Worm (Caenorhabditis elegans): ENCODE measurements around the gene C15B12.8.

Gene C15B12.8

ce11 chrX:6460123-6460522 is 13.9 kb upstream of the C15B12.8 start:
- TF ChIP-seq zip-4 (GFP tag; optimal IDR thresholded peaks at IDR 0.05) (no peak), alr-1 (tag; optimal IDR thresholded peaks at IDR 0.05; ENCODE audit: borderline replicate concordance) (no peak), pqm-1 (tag; optimal IDR thresholded peaks at IDR 0.05) (no peak), nhr-71 (tag; optimal IDR thresholded peaks at IDR 0.05) (no peak), tbx-2 (tag; optimal IDR thresholded peaks at IDR 0.05) (no peak), pag-3 (tag; optimal IDR thresholded peaks at IDR 0.05; ENCODE audit: borderline replicate concordance, insufficient read depth) (no peak), lin-13 (GFP tag; optimal IDR thresholded peaks at IDR 0.05) (no peak), ceh-82 (tag; optimal IDR thresholded peaks at IDR 0.05) (no peak), swsn-7 (tag; optimal IDR thresholded peaks at IDR 0.05) (no peak), skn-1 (tag; optimal IDR thresholded peaks at IDR 0.05) (no peak), sptf-1 (tag; optimal IDR thresholded peaks at IDR 0.05) (no peak), sup-37 (GFP tag; optimal IDR thresholded peaks at IDR 0.05) (no peak), nhr-77 (tag; optimal IDR thresholded peaks at IDR 0.05) (no peak), ceh-63 (GFP tag; optimal IDR thresholded peaks at IDR 0.05) (no peak)

- no peak for TF ChIP-seq sox-4 (tag; optimal IDR thresholded peaks at IDR 0.05)
- TF ChIP-seq F16B12.6 (tag; optimal IDR thresholded peaks at IDR 0.05) = no peak
- no peak for TF ChIP-seq ztf-11 (tag; optimal IDR thresholded peaks at IDR 0.05)
- no peak for TF ChIP-seq ceh-82 (tag; optimal IDR thresholded peaks at IDR 0.05)
- no peak for TF ChIP-seq efl-3 (GFP tag; optimal IDR thresholded peaks at IDR 0.05)
- no peak for TF ChIP-seq ceh-90 (tag; optimal IDR thresholded peaks at IDR 0.05)
- TF ChIP-seq fkh-4 (tag; optimal IDR thresholded peaks at IDR 0.05; ENCODE audit: borderline replicate concordance) = no peak
- TF ChIP-seq hpl-2 (GFP tag; optimal IDR thresholded peaks at IDR 0.05) = no peak
- no peak for TF ChIP-seq lin-35 (GFP tag; optimal IDR thresholded peaks at IDR 0.05)
- no peak for TF ChIP-seq egl-13 (tag; optimal IDR thresholded peaks at IDR 0.05)
- TF ChIP-seq ama-1 (optimal IDR thresholded peaks at IDR 0.05) = no peak
Measured at ce11 chrX:6461729-6462128, 12.3 kb upstream of the C15B12.8 start, which contains the start of gene K04E7.1. TSS of gene K04E7.1 (plus strand) at chrX:6462029.

ce11 chrX:6462479-6462878 is 11.6 kb upstream of the C15B12.8 start:
- no peak for TF ChIP-seq efl-1 (optimal IDR thresholded peaks at IDR 0.05)
- TF ChIP-seq efl-1 (GFP tag; optimal IDR thresholded peaks at IDR 0.05 in 1 of 2) = peak in 1 of 2 experiments; percentile 88
- TF ChIP-seq aha-1 (tag; optimal IDR thresholded peaks at IDR 0.05) = no peak

ce11 chrX:6462995-6463462 is 11.0 kb upstream of the C15B12.8 start, which contains the start of gene C15B12.2:
TSS of gene C15B12.2 (plus strand) at chrX:6463412.
- TF ChIP-seq fkh-8 (tag; optimal IDR thresholded peaks at IDR 0.05) (no peak), tbx-2 (tag; optimal IDR thresholded peaks at IDR 0.05) (no peak), mef-2 (tag; optimal IDR thresholded peaks at IDR 0.05) (no peak), elt-2 (tag; optimal IDR thresholded peaks at IDR 0.05) (peak; percentile 72)

ce11 chrX:6467462-6467861 is 6.6 kb upstream of the C15B12.8 start, which contains the start of gene C15B12.3:
TSS of gene C15B12.3 (minus strand) at chrX:6467562.
- no peak for TF ChIP-seq xbp-1 (tag; optimal IDR thresholded peaks at IDR 0.05)
- no peak for TF ChIP-seq C04F5.9 (tag; optimal IDR thresholded peaks at IDR 0.05)
- TF ChIP-seq aly-2 (tag; optimal IDR thresholded peaks at IDR 0.05) = no peak
- no peak for TF ChIP-seq unc-98 (GFP tag; IDR thresholded peaks at IDR 0.05)
- no peak for TF ChIP-seq pqm-1 (tag; optimal IDR thresholded peaks at IDR 0.05)
- no peak for TF ChIP-seq vab-15 (tag; optimal IDR thresholded peaks at IDR 0.05)
- no peak for TF ChIP-seq lir-3 (tag; optimal IDR thresholded peaks at IDR 0.05; ENCODE audit: poor library complexity)
- no peak for TF ChIP-seq irx-1 (tag; optimal IDR thresholded peaks at IDR 0.05)
- TF ChIP-seq nhr-90 (tag; optimal IDR thresholded peaks at IDR 0.05; ENCODE audit: poor library complexity) = no peak
- TF ChIP-seq nhr-77 (tag; optimal IDR thresholded peaks at IDR 0.05) = no peak
- no peak for TF ChIP-seq elt-2 (tag; optimal IDR thresholded peaks at IDR 0.05)
- TF ChIP-seq ceh-82 (tag; optimal IDR thresholded peaks at IDR 0.05) = no peak
- no peak for TF ChIP-seq swsn-7 (tag; optimal IDR thresholded peaks at IDR 0.05)
- no peak for TF ChIP-seq ces-1 (GFP tag; optimal IDR thresholded peaks at IDR 0.05)

Measured in whole organism, L1 larva.